Worm (Caenorhabditis elegans) whole organism, L3 larva: Measurements from ENCODE around the gene spat-1.

Experiments
- elt-2 ChIP-seq: sonication (generic microtip); optimal IDR thresholded peaks from 2 replicates; lab custom pipeline; 2016; ENCODE audit warnings: missing genetic modification reagents, mild to moderate bottlenecking, missing genetic modification characterization, missing compliant biosample characterization
- eor-1 ChIP-seq, 2 experiments: fragments of 150-350 bp; optimal IDR thresholded peaks; 2 replicates each; lab custom pipeline; 2014 to 2018; ENCODE audit warnings: missing biosample characterization in 2 of 2, missing genetic modification characterization in 2 of 2
- lin-39 ChIP-seq: fragments of 150-350 bp; optimal IDR thresholded peaks from 2 replicates; lab custom pipeline; 2018; ENCODE audit warnings: missing biosample characterization, missing genetic modification reagents, missing genetic modification characterization
- lsy-12 ChIP-seq: sonication (generic microtip); optimal IDR thresholded peaks from 2 replicates; lab custom pipeline; 2016; ENCODE audit warnings: mild to moderate bottlenecking, missing genetic modification characterization, missing compliant biosample characterization
- nfya-1 ChIP-seq: sonication (generic microtip); optimal IDR thresholded peaks from 2 replicates; lab custom pipeline; 2017; ENCODE audit warnings: missing genetic modification characterization, mild to moderate bottlenecking, missing compliant biosample characterization, antibody characterized with exemption, moderate library complexity; ENCODE audit not compliant: insufficient read depth
- unc-62 ChIP-seq: fragments of 150-350 bp; sonication (generic microtip); optimal IDR thresholded peaks from 4 replicates; lab custom pipeline; 2014; ENCODE audit warnings: missing biosample characterization, missing genetic modification reagents, missing genetic modification characterization
- zag-1 ChIP-seq: fragments of 150-350 bp; optimal IDR thresholded peaks from 2 replicates; lab custom pipeline; 2014; ENCODE audit warnings: missing biosample characterization, missing genetic modification characterization

ce11 chrII:14522037-14522436 is 6.5 kb upstream of the spat-1 start, which contains the start of gene btb-19:
- TF ChIP-seq lsy-12 (tag; lab: Kevin White, UChicago) (no peak), zag-1 (tag; lab: Kevin White, UChicago) (no peak), nfya-1 (tag; lab: Kevin White, UChicago) (no peak), unc-62 (GFP tag; lab: Kevin White, UChicago) (no peak), eor-1 (tag; optimal IDR thresholded peaks at IDR 0.05; lab: Kevin White, UChicago) (no peak), elt-2 (tag; lab: Kevin White, UChicago) (no peak), lin-39 (no peak)
